Fruit fly (Drosophila melanogaster) whole organism, embryonic: Measurements from ENCODE around the gene CG14195.

Experiments
- ATbp ChIP-seq: fragments of 200-800 bp; sonication (Bioruptor generic); optimal IDR thresholded peaks from 2 replicates; lab custom pipeline; 2017; ENCODE audit warnings: missing biosample characterization, mild to moderate bottlenecking, missing genetic modification characterization, missing genetic modification reagents
- Adf1 ChIP-seq: fragments of 200-800 bp; sonication (Bioruptor generic); IDR thresholded peaks from 2 replicates; pipeline ENCODE4 v1.3.6; 2022; ENCODE audit warnings: missing biosample characterization, missing genetic modification characterization
- B-H2 ChIP-seq: fragments of 200-800 bp; sonication (Bioruptor generic); optimal IDR thresholded peaks from 2 replicates; lab custom pipeline; 2018; ENCODE audit warnings: missing biosample characterization, mild to moderate bottlenecking, missing genetic modification characterization
- Blimp-1 ChIP-seq: fragments of 200-800 bp; sonication (Bioruptor generic); optimal IDR thresholded peaks from 3 replicates; lab custom pipeline; 2018; ENCODE audit warnings: missing biosample characterization, missing genetic modification characterization, mild to moderate bottlenecking, moderate library complexity, missing genetic modification reagents
- CG10274 ChIP-seq: fragments of 200-800 bp; sonication (Bioruptor generic); optimal IDR thresholded peaks from 3 replicates; lab custom pipeline; 2017; ENCODE audit warnings: missing biosample characterization, mild to moderate bottlenecking, missing genetic modification characterization
- CG11560 ChIP-seq: fragments of 200-800 bp; sonication (Bioruptor generic); IDR thresholded peaks from 3 replicates; pipeline ENCODE4 v1.3.6; 2022; ENCODE audit warnings: missing biosample characterization, missing genetic modification characterization
- CG12071 ChIP-seq: fragments of 200-800 bp; sonication (Bioruptor generic); optimal IDR thresholded peaks from 3 replicates; lab custom pipeline; 2018; ENCODE audit warnings: missing biosample characterization, mild to moderate bottlenecking, missing genetic modification characterization
- CG12104 ChIP-seq: fragments of 200-800 bp; sonication (Bioruptor generic); optimal IDR thresholded peaks from 3 replicates; lab custom pipeline; 2016; ENCODE audit warnings: missing biosample characterization, missing genetic modification characterization
- CG12391 ChIP-seq: fragments of 200-800 bp; sonication (Bioruptor generic); optimal IDR thresholded peaks from 3 replicates; lab custom pipeline; 2018; ENCODE audit warnings: missing biosample characterization, mild to moderate bottlenecking, missing genetic modification characterization, moderate library complexity
- CG12942 ChIP-seq: fragments of 200-800 bp; sonication (Bioruptor generic); optimal IDR thresholded peaks from 3 replicates; lab custom pipeline; 2016; ENCODE audit warnings: missing biosample characterization, missing genetic modification characterization
- CG13296 ChIP-seq: fragments of 200-800 bp; sonication (Bioruptor generic); optimal IDR thresholded peaks from 3 replicates; lab custom pipeline; 2018; ENCODE audit warnings: missing biosample characterization, mild to moderate bottlenecking, missing genetic modification characterization
- CG14441 ChIP-seq: fragments of 200-800 bp; sonication (Bioruptor generic); IDR thresholded peaks from 2 replicates; pipeline ENCODE4 v1.3.6; 2022; ENCODE audit warnings: missing biosample characterization, missing genetic modification characterization
- CG14667 ChIP-seq: fragments of 200-800 bp; sonication (Bioruptor generic); IDR thresholded peaks from 2 replicates; pipeline ENCODE4 v1.3.6; 2022; ENCODE audit warnings: missing biosample characterization, missing genetic modification characterization
- CG15601 ChIP-seq: fragments of 200-800 bp; sonication (Bioruptor generic); optimal IDR thresholded peaks from 3 replicates; lab custom pipeline; 2019; ENCODE audit warnings: missing biosample characterization, mild to moderate bottlenecking, missing genetic modification characterization, moderate library complexity
- CG16779 ChIP-seq: fragments of 200-800 bp; sonication (Bioruptor generic); IDR thresholded peaks from 2 replicates; pipeline ENCODE4 v1.3.6; 2022; ENCODE audit warnings: missing biosample characterization, missing genetic modification characterization
- CG17328 ChIP-seq: fragments of 200-800 bp; sonication (Bioruptor generic); IDR thresholded peaks from 2 replicates; pipeline ENCODE4 v1.3.6; 2022; ENCODE audit warnings: missing biosample characterization, missing genetic modification characterization
- CG1792 ChIP-seq: fragments of 200-800 bp; sonication (Bioruptor generic); optimal IDR thresholded peaks from 2 replicates; lab custom pipeline; 2016; ENCODE audit warnings: missing biosample characterization, missing genetic modification characterization
- CG1832 ChIP-seq: fragments of 200-800 bp; sonication (Bioruptor generic); optimal IDR thresholded peaks from 2 replicates; lab custom pipeline; 2017; ENCODE audit warnings: missing biosample characterization, mild to moderate bottlenecking, missing genetic modification characterization, inconsistent platforms
- CG2129 ChIP-seq: fragments of 200-800 bp; sonication (Bioruptor generic); IDR thresholded peaks from 2 replicates; pipeline ENCODE4 v1.3.6; 2022; ENCODE audit warnings: missing biosample characterization, missing genetic modification characterization; ENCODE audit not compliant: partially characterized antibody
- CG4328 ChIP-seq: fragments of 200-800 bp; sonication (Bioruptor generic); optimal IDR thresholded peaks from 3 replicates; lab custom pipeline; 2017; ENCODE audit warnings: missing biosample characterization, missing genetic modification reagents, missing genetic modification characterization
- CG4404 ChIP-seq: fragments of 200-800 bp; sonication (Bioruptor generic); IDR thresholded peaks from 2 replicates; pipeline ENCODE4 v1.3.6; 2022; ENCODE audit warnings: missing biosample characterization, missing genetic modification characterization
- CG6272 ChIP-seq: fragments of 200-800 bp; sonication (Bioruptor generic); IDR thresholded peaks from 2 replicates; pipeline ENCODE4 v1.3.6; 2022; ENCODE audit warnings: missing biosample characterization, missing genetic modification characterization
- CG6683 ChIP-seq: fragments of 200-800 bp; sonication (Bioruptor generic); optimal IDR thresholded peaks from 2 replicates; lab custom pipeline; 2017; ENCODE audit warnings: missing biosample characterization, mild to moderate bottlenecking, missing genetic modification characterization, missing genetic modification reagents
- CG8290 ChIP-seq, 3 experiments: fragments of 200-800 bp; sonication (Bioruptor generic); optimal IDR thresholded peaks; 2 replicates each; lab custom pipeline; 2016 to 2019; ENCODE audit warnings: missing biosample characterization in 3 of 3, missing genetic modification characterization in 3 of 3, mild to moderate bottlenecking in 2 of 3, moderate library complexity in 1 of 3
- CG8478 ChIP-seq: fragments of >200 bp; optimal IDR thresholded peaks from 2 replicates; lab custom pipeline; 2018
- Deaf1 ChIP-seq: fragments of 200-800 bp; optimal IDR thresholded peaks from 3 replicates; lab custom pipeline; 2019; ENCODE audit warnings: missing biosample characterization, mild to moderate bottlenecking, missing genetic modification characterization, moderate library complexity
- Dll ChIP-seq: fragments of 200-800 bp; sonication (Bioruptor generic); IDR thresholded peaks from 4 replicates; pipeline ENCODE4 v1.3.6; 2022; ENCODE audit warnings: missing biosample characterization, missing genetic modification characterization; ENCODE audit not compliant: partially characterized antibody
- ERR ChIP-seq: fragments of 200-800 bp; sonication (Bioruptor generic); optimal IDR thresholded peaks from 2 replicates; lab custom pipeline; 2016; ENCODE audit warnings: missing biosample characterization, missing genetic modification characterization
- Fer2 ChIP-seq: fragments of 200-800 bp; sonication (Bioruptor generic); optimal IDR thresholded peaks from 2 replicates; lab custom pipeline; 2018; ENCODE audit warnings: missing biosample characterization, mild to moderate bottlenecking, missing genetic modification characterization, moderate library complexity
- GATAe ChIP-seq: fragments of 200-800 bp; sonication (Bioruptor generic); conservative IDR thresholded peaks from 2 replicates; pipeline ENCODE4 v1.3.6; 2022; ENCODE audit warnings: missing biosample characterization, missing genetic modification characterization
- Hmx ChIP-seq: fragments of 200-800 bp; sonication (Bioruptor generic); optimal IDR thresholded peaks from 2 replicates; lab custom pipeline; 2016; ENCODE audit warnings: missing biosample characterization, missing genetic modification characterization
- Scr ChIP-seq: fragments of 200-800 bp; sonication (Bioruptor generic); IDR thresholded peaks from 2 replicates; pipeline ENCODE4 v1.3.6; 2022; ENCODE audit warnings: missing biosample characterization, missing genetic modification characterization; ENCODE audit not compliant: partially characterized antibody
- Taf1 ChIP-seq: fragments of 200-800 bp; sonication (Bioruptor generic); IDR thresholded peaks from 2 replicates; pipeline ENCODE4 v1.3.6; 2022; ENCODE audit warnings: missing biosample characterization, missing genetic modification characterization
- ac ChIP-seq: fragments of 200-800 bp; sonication (Bioruptor generic); optimal IDR thresholded peaks from 3 replicates; lab custom pipeline; 2017; ENCODE audit warnings: missing biosample characterization, mild to moderate bottlenecking, missing genetic modification characterization
- br ChIP-seq: fragments of >200 bp; optimal IDR thresholded peaks from 2 replicates; lab custom pipeline; 2017
- cad ChIP-seq: fragments of >200 bp; optimal IDR thresholded peaks from 2 replicates; lab custom pipeline; 2017; ENCODE audit warnings: missing biosample characterization, missing genetic modification characterization
- chif ChIP-seq, 2 experiments: fragments of 200-800 bp; sonication (Bioruptor generic); optimal IDR thresholded peaks; 3 replicates each; lab custom pipeline; 2016; ENCODE audit warnings: missing biosample characterization in 2 of 2, missing genetic modification characterization in 2 of 2
- corto ChIP-seq: fragments of 200-800 bp; sonication (Bioruptor generic); optimal IDR thresholded peaks from 2 replicates; lab custom pipeline; 2016; ENCODE audit warnings: missing biosample characterization, mild to moderate bottlenecking, missing genetic modification characterization, moderate library complexity
- danr ChIP-seq: fragments of 200-800 bp; sonication (Bioruptor generic); IDR thresholded peaks from 2 replicates; pipeline ENCODE4 v1.3.6; 2022; ENCODE audit warnings: missing biosample characterization, missing genetic modification characterization
- dysf ChIP-seq: fragments of 200-800 bp; sonication (Bioruptor generic); IDR thresholded peaks from 3 replicates; pipeline ENCODE4 v1.3.6; 2022; ENCODE audit warnings: missing biosample characterization, missing genetic modification characterization
- fd3F ChIP-seq: fragments of 200-800 bp; sonication (Bioruptor generic); optimal IDR thresholded peaks from 2 replicates; lab custom pipeline; 2018; ENCODE audit warnings: missing biosample characterization, mild to moderate bottlenecking, missing genetic modification characterization, moderate library complexity
- gfzf ChIP-seq: fragments of 200-800 bp; sonication (Bioruptor generic); optimal IDR thresholded peaks from 2 replicates; lab custom pipeline; 2016; ENCODE audit warnings: missing biosample characterization, mild to moderate bottlenecking, missing genetic modification characterization, moderate library complexity
- gro ChIP-seq: fragments of 200-800 bp; sonication (Bioruptor generic); optimal IDR thresholded peaks from 2 replicates; lab custom pipeline; 2016; ENCODE audit warnings: missing biosample characterization, missing genetic modification characterization
- her ChIP-seq: fragments of 200-800 bp; sonication (Bioruptor generic); optimal IDR thresholded peaks from 2 replicates; lab custom pipeline; 2016; ENCODE audit warnings: missing biosample characterization, missing genetic modification characterization
- luna ChIP-seq: fragments of 200-800 bp; sonication (Bioruptor generic); optimal IDR thresholded peaks from 2 replicates; lab custom pipeline; 2016; ENCODE audit warnings: missing biosample characterization, missing genetic modification characterization
- nmo ChIP-seq: fragments of 200-800 bp; sonication (Bioruptor generic); optimal IDR thresholded peaks from 2 replicates; lab custom pipeline; 2018; ENCODE audit warnings: missing biosample characterization, mild to moderate bottlenecking, missing genetic modification characterization, moderate library complexity
- pum ChIP-seq: fragments of 200-800 bp; sonication (Bioruptor generic); optimal IDR thresholded peaks from 2 replicates; lab custom pipeline; 2016; ENCODE audit warnings: missing biosample characterization, missing genetic modification characterization
- sob ChIP-seq: fragments of 200-800 bp; sonication (Bioruptor generic); IDR thresholded peaks from 2 replicates; pipeline ENCODE4 v1.3.6; 2022; ENCODE audit warnings: missing biosample characterization, missing genetic modification characterization
- sqz ChIP-seq: fragments of 200-800 bp; sonication (Bioruptor generic); optimal IDR thresholded peaks from 3 replicates; lab custom pipeline; 2018; ENCODE audit warnings: missing biosample characterization, mild to moderate bottlenecking, missing genetic modification characterization
- ttk ChIP-seq: fragments of 200-800 bp; sonication (Bioruptor generic); IDR thresholded peaks from 2 replicates; pipeline ENCODE4 v2.1.2; 2022; ENCODE audit warnings: missing biosample characterization, missing genetic modification characterization
- vvl ChIP-seq: fragments of 200-800 bp; sonication (Bioruptor generic); IDR thresholded peaks from 2 replicates; pipeline ENCODE4 v1.3.6; 2022; ENCODE audit warnings: missing biosample characterization, missing genetic modification characterization
- zen ChIP-seq: fragments of 200-800 bp; sonication (Bioruptor generic); optimal IDR thresholded peaks from 3 replicates; lab custom pipeline; 2018; ENCODE audit warnings: missing biosample characterization, mild to moderate bottlenecking, missing genetic modification characterization, moderate library complexity

The CG14195 gene

dm6 chrX:19193336-19193735 is 18.5 kb downstream of the CG14195 start, which contains the start of the genes CG7914 and CG14194 (continued):
- TF ChIP-seq CG13296 (GFP tag; lab: Kevin White, UChicago) (no peak), CG8478 (lab: Kevin White, UChicago) (no peak), CG15601 (tag; lab: Kevin White, UChicago) (no peak), CG10274 (GFP tag; lab: Kevin White, UChicago) (no peak), CG4404 (GFP tag; lab: Robert Waterston, UW) (no peak), br (lab: Kevin White, UChicago) (no peak), ATbp (GFP tag; lab: Kevin White, UChicago) (no peak), zen (no peak), CG6683 (GFP tag; lab: Kevin White, UChicago) (no peak), B-H2 (GFP tag; lab: Kevin White, UChicago) (no peak), Hmx (GFP tag; lab: Kevin White, UChicago) (no peak), gfzf (GFP tag; lab: Kevin White, UChicago) (peak; percentile 24), sob (GFP tag; lab: Robert Waterston, UW) (0 out of 2 replicates have a peak, but pooled peaks have one; percentile 32), danr (no peak), CG12942 (GFP tag; lab: Kevin White, UChicago) (no peak), vvl (GFP tag; lab: Robert Waterston, UW) (no peak), Adf1 (GFP tag; lab: Robert Waterston, UW) (no peak), Blimp-1 (GFP tag; lab: Kevin White, UChicago) (no peak), ERR (GFP tag; lab: Kevin White, UChicago) (no peak), pum (GFP tag; lab: Kevin White, UChicago) (no peak), fd3F (GFP tag; lab: Kevin White, UChicago) (no peak), CG17328 (GFP tag; lab: Robert Waterston, UW) (no peak), nmo (GFP tag; lab: Kevin White, UChicago) (peak; percentile 8), Dll (GFP tag; lab: Robert Waterston, UW) (peak; percentile 77), CG14441 (GFP tag; lab: Robert Waterston, UW) (no peak), CG8290 (GFP tag; optimal IDR thresholded peaks at IDR 0.05; lab: Kevin White, UChicago) (no peak), CG8290 (tag; optimal IDR thresholded peaks at IDR 0.05; lab: Kevin White, UChicago) (no peak), GATAe (GFP tag; lab: Robert Waterston, UW) (no peak), gro (GFP tag; lab: Kevin White, UChicago) (no peak), corto (no peak), CG1792 (GFP tag; lab: Kevin White, UChicago) (no peak), CG12071 (GFP tag; lab: Kevin White, UChicago) (no peak), sqz (GFP tag; lab: Kevin White, UChicago) (no peak), CG14667 (GFP tag; lab: Robert Waterston, UW) (no peak), CG12391 (tag; lab: Kevin White, UChicago) (no peak), Taf1 (GFP tag; lab: Robert Waterston, UW) (no peak), dysf (GFP tag; lab: Robert Waterston, UW) (0 out of 3 replicates have a peak, but pooled peaks have one; percentile 27), her (GFP tag; lab: Kevin White, UChicago) (no peak), CG6272 (no peak), cad (GFP tag; lab: Kevin White, UChicago) (no peak), CG4328 (no peak), CG12104 (no peak), luna (GFP tag; lab: Kevin White, UChicago) (no peak), Scr (GFP tag; lab: Robert Waterston, UW) (peak; percentile 75), CG2129 (GFP tag; lab: Robert Waterston, UW) (no peak), chif (GFP tag; optimal IDR thresholded peaks at IDR 0.05; lab: Kevin White, UChicago) (no peak), CG16779 (GFP tag; lab: Robert Waterston, UW) (no peak), CG1832 (GFP tag; lab: Kevin White, UChicago) (no peak), Deaf1 (tag; lab: Kevin White, UChicago) (no peak), ttk (GFP tag; lab: Robert Waterston, UW) (no peak), Fer2 (no peak), CG11560 (no peak), ac (GFP tag; lab: Kevin White, UChicago) (no peak)
